Worm (Caenorhabditis elegans) whole organism, young adult: Measurements from ENCODE around the gene ceh-88.

Experiments
- B0019.2 ChIP-seq: fragments of 200-800 bp; sonication (Bioruptor generic); conservative IDR thresholded peaks from 2 replicates; pipeline ENCODE4 v1.3.6; 2022; ENCODE audit warnings: missing genetic modification reagents, missing genetic modification characterization, missing compliant biosample characterization
- B0035.1 ChIP-seq: sonication (generic microtip); optimal IDR thresholded peaks from 2 replicates; lab custom pipeline; 2016; ENCODE audit warnings: missing genetic modification characterization, mild to moderate bottlenecking, missing compliant biosample characterization, missing genotype, missing genetic modification reagents
- C06A6.2 ChIP-seq: fragments of 200-800 bp; sonication (Bioruptor generic); conservative IDR thresholded peaks from 2 replicates; pipeline ENCODE4 v1.3.6; 2022; ENCODE audit warnings: missing genetic modification characterization, missing compliant biosample characterization
- D2030.7 ChIP-seq: fragments of 200-800 bp; sonication (Bioruptor generic); IDR thresholded peaks from 2 replicates; pipeline ENCODE4 v1.3.6; 2022; ENCODE audit warnings: missing genetic modification reagents, missing genetic modification characterization, missing compliant biosample characterization
- F22D6.2 ChIP-seq: sonication (generic microtip); optimal IDR thresholded peaks from 2 replicates; lab custom pipeline; 2016; ENCODE audit warnings: mild to moderate bottlenecking, missing genetic modification characterization, missing compliant biosample characterization
- F23B12.7 ChIP-seq: sonication (generic microtip); optimal IDR thresholded peaks from 2 replicates; lab custom pipeline; 2017; ENCODE audit warnings: missing genetic modification characterization, mild to moderate bottlenecking, missing compliant biosample characterization, antibody characterized with exemption, moderate library complexity; ENCODE audit not compliant: insufficient read depth
- F33H1.4 ChIP-seq: fragments of 200-800 bp; sonication (Bioruptor generic); IDR thresholded peaks from 2 replicates; pipeline ENCODE4 v1.3.6; 2022; ENCODE audit warnings: missing genetic modification reagents, missing genetic modification characterization, missing compliant biosample characterization
- F39B2.1 ChIP-seq: fragments of 200-800 bp; sonication (Bioruptor generic); IDR thresholded peaks from 2 replicates; pipeline ENCODE4 v1.3.6; 2022; ENCODE audit warnings: missing genetic modification reagents, missing genetic modification characterization, missing compliant biosample characterization
- F49E8.2 ChIP-seq: sonication (generic microtip); optimal IDR thresholded peaks from 3 replicates; lab custom pipeline; 2017; ENCODE audit warnings: missing genetic modification characterization, mild to moderate bottlenecking, missing compliant biosample characterization, antibody characterized with exemption, moderate library complexity; ENCODE audit not compliant: insufficient read depth
- F52B5.7 ChIP-seq: sonication (generic microtip); optimal IDR thresholded peaks from 2 replicates; lab custom pipeline; 2016; ENCODE audit warnings: mild to moderate bottlenecking, missing genetic modification characterization, missing compliant biosample characterization
- F55B11.4 ChIP-seq: sonication (generic microtip); optimal IDR thresholded peaks from 2 replicates; lab custom pipeline; 2016; ENCODE audit warnings: missing compliant biosample characterization, missing genetic modification characterization, borderline replicate concordance; ENCODE audit not compliant: insufficient read depth
- Y95B8A.8 ChIP-seq: fragments of 200-800 bp; sonication (Bioruptor generic); IDR thresholded peaks from 2 replicates; pipeline ENCODE4 v1.3.6; 2022; ENCODE audit warnings: missing genetic modification reagents, missing genetic modification characterization, missing compliant biosample characterization
- attf-5 ChIP-seq: fragments of 200-800 bp; sonication (Bioruptor generic); optimal IDR thresholded peaks from 2 replicates; lab custom pipeline; 2018; ENCODE audit warnings: mild to moderate bottlenecking, missing genetic modification characterization, missing compliant biosample characterization
- bed-1 ChIP-seq: fragments of 200-800 bp; sonication (Bioruptor generic); IDR thresholded peaks from 2 replicates; pipeline ENCODE4 v1.3.6; 2022; ENCODE audit warnings: missing genetic modification reagents, missing genetic modification characterization, missing compliant biosample characterization
- cebp-1 ChIP-seq, 2 experiments: fragments of 200-800 bp in 1 of 2; sonication (Bioruptor generic) in 1 of 2; sonication (generic microtip) in 1 of 2; IDR thresholded peaks in 1 of 2; optimal IDR thresholded peaks in 1 of 2; 2 replicates each; pipeline versions ENCODE4 v1.3.6 to Lab custom; 2017 to 2022; ENCODE audit warnings: missing compliant biosample characterization in 2 of 2, missing genetic modification characterization in 2 of 2, mild to moderate bottlenecking in 1 of 2, missing genetic modification reagents in 1 of 2, moderate library complexity in 1 of 2
- ceh-27 ChIP-seq: fragments of 200-800 bp; sonication (Bioruptor generic); optimal IDR thresholded peaks from 2 replicates; lab custom pipeline; 2018; ENCODE audit warnings: mild to moderate bottlenecking, missing genetic modification characterization, moderate library complexity, missing compliant biosample characterization
- ceh-40 ChIP-seq: fragments of 200-800 bp; sonication (Bioruptor generic); IDR thresholded peaks from 2 replicates; pipeline ENCODE4 v1.3.6; 2022; ENCODE audit warnings: missing genetic modification characterization, missing compliant biosample characterization
- dpff-1 ChIP-seq: sonication (generic microtip); optimal IDR thresholded peaks from 2 replicates; lab custom pipeline; 2017; ENCODE audit warnings: mild to moderate bottlenecking, missing genetic modification characterization, missing compliant biosample characterization
- dpl-1 ChIP-seq: fragments of 150-350 bp; optimal IDR thresholded peaks from 2 replicates; lab custom pipeline; 2014; ENCODE audit warnings: missing biosample characterization, missing genetic modification reagents, missing genetic modification characterization
- ets-4 ChIP-seq: fragments of 200-800 bp; sonication (Bioruptor generic); optimal IDR thresholded peaks from 2 replicates; lab custom pipeline; 2018; ENCODE audit warnings: mild to moderate bottlenecking, missing genetic modification characterization, missing compliant biosample characterization
- gei-17 ChIP-seq: fragments of 200-800 bp; sonication (Bioruptor generic); optimal IDR thresholded peaks from 2 replicates; lab custom pipeline; 2018; ENCODE audit warnings: mild to moderate bottlenecking, missing genetic modification characterization, missing compliant biosample characterization
- hmg-20 ChIP-seq: fragments of 200-800 bp; sonication (Bioruptor generic); IDR thresholded peaks from 2 replicates; pipeline ENCODE4 v1.3.6; 2022; ENCODE audit warnings: missing genetic modification reagents, missing genetic modification characterization, missing compliant biosample characterization
- hsf-1 ChIP-seq: fragments of 200-800 bp; sonication (Bioruptor generic); IDR thresholded peaks from 2 replicates; pipeline ENCODE4 v1.3.6; 2022; ENCODE audit warnings: missing genetic modification reagents, missing genetic modification characterization, missing compliant biosample characterization
- let-526 ChIP-seq: fragments of 200-800 bp; sonication (Bioruptor generic); IDR thresholded peaks from 2 replicates; pipeline ENCODE4 v1.3.6; 2022; ENCODE audit warnings: missing genetic modification reagents, missing genetic modification characterization, missing compliant biosample characterization
- let-607 ChIP-seq, 2 experiments: fragments of 200-800 bp in 1 of 2; sonication (Bioruptor generic) in 1 of 2; sonication (generic microtip) in 1 of 2; optimal IDR thresholded peaks; 2 replicates each; lab custom pipeline; 2016 to 2018; ENCODE audit warnings: mild to moderate bottlenecking in 2 of 2, missing compliant biosample characterization in 2 of 2, missing genetic modification characterization in 2 of 2, moderate library complexity in 2 of 2, missing genotype in 1 of 2
- lin-26 ChIP-seq: fragments of 200-800 bp; sonication (Bioruptor generic); IDR thresholded peaks from 2 replicates; pipeline ENCODE4 v1.3.6; 2022; ENCODE audit warnings: missing genetic modification reagents, missing genetic modification characterization, missing compliant biosample characterization
- lin-35 ChIP-seq, 3 experiments: fragments of 150-350 bp in 2 of 3; sonication (generic microtip) in 1 of 3; optimal IDR thresholded peaks; 2 replicates each; lab custom pipeline; 2014 to 2018; ENCODE audit warnings: missing biosample characterization in 3 of 3, missing genetic modification characterization in 3 of 3, missing genetic modification reagents in 3 of 3
- lsy-27 ChIP-seq: sonication (generic microtip); optimal IDR thresholded peaks from 2 replicates; lab custom pipeline; 2017; ENCODE audit warnings: missing genetic modification characterization, mild to moderate bottlenecking, missing compliant biosample characterization, antibody characterized with exemption, missing genotype, borderline replicate concordance; ENCODE audit not compliant: insufficient read depth
- madf-10 ChIP-seq: sonication (generic microtip); optimal IDR thresholded peaks from 2 replicates; lab custom pipeline; 2016; ENCODE audit warnings: mild to moderate bottlenecking, missing genetic modification characterization, missing compliant biosample characterization
- mxl-1 ChIP-seq: sonication (generic microtip); optimal IDR thresholded peaks from 2 replicates; lab custom pipeline; 2016; ENCODE audit warnings: missing genetic modification characterization, missing compliant biosample characterization
- nfya-1 ChIP-seq: sonication (generic microtip); optimal IDR thresholded peaks from 2 replicates; lab custom pipeline; 2017; ENCODE audit warnings: antibody characterized with exemption, missing compliant biosample characterization, missing genetic modification characterization, borderline replicate concordance; ENCODE audit not compliant: insufficient read depth
- nfya-2 ChIP-seq: fragments of 200-800 bp; sonication (Bioruptor generic); IDR thresholded peaks from 2 replicates; pipeline ENCODE4 v1.3.6; 2022; ENCODE audit warnings: missing genetic modification reagents, missing genetic modification characterization, missing compliant biosample characterization
- nfyb-1 ChIP-seq: fragments of 200-800 bp; sonication (Bioruptor generic); IDR thresholded peaks from 2 replicates; pipeline ENCODE4 v1.3.6; 2022; ENCODE audit warnings: missing genetic modification reagents, missing genetic modification characterization, missing compliant biosample characterization
- nhr-120 ChIP-seq: fragments of 200-800 bp; sonication (Bioruptor generic); IDR thresholded peaks from 2 replicates; pipeline ENCODE4 v1.3.6; 2022; ENCODE audit warnings: missing genetic modification characterization, missing compliant biosample characterization
- nhr-27 ChIP-seq: fragments of 200-800 bp; sonication (Bioruptor generic); optimal IDR thresholded peaks from 2 replicates; lab custom pipeline; 2018; ENCODE audit warnings: mild to moderate bottlenecking, missing genetic modification characterization, moderate library complexity, missing compliant biosample characterization
- rec-8 ChIP-seq, 2 experiments: sonication (generic microtip); optimal IDR thresholded peaks; 2 replicates each; lab custom pipeline; 2016; ENCODE audit warnings: mild to moderate bottlenecking in 2 of 2, missing genetic modification characterization in 2 of 2, missing genetic modification reagents in 2 of 2, missing genotype in 2 of 2, missing biosample characterization in 1 of 2, missing compliant biosample characterization in 1 of 2, moderate library complexity in 1 of 2
- sdz-38 ChIP-seq: sonication (generic microtip); optimal IDR thresholded peaks from 2 replicates; lab custom pipeline; 2016; ENCODE audit warnings: missing genotype, missing genetic modification characterization, missing compliant biosample characterization
- snpc-1.1 ChIP-seq: sonication (generic microtip); optimal IDR thresholded peaks from 2 replicates; lab custom pipeline; 2017; ENCODE audit warnings: missing genetic modification characterization, mild to moderate bottlenecking, missing compliant biosample characterization, antibody characterized with exemption, moderate library complexity, missing genotype, missing genetic modification reagents; ENCODE audit not compliant: insufficient read depth
- unc-62 ChIP-seq: fragments of 150-350 bp; optimal IDR thresholded peaks from 2 replicates; lab custom pipeline; 2014; ENCODE audit warnings: missing biosample characterization, missing genetic modification reagents, missing genetic modification characterization
- zim-3 ChIP-seq: sonication (generic microtip); optimal IDR thresholded peaks from 2 replicates; lab custom pipeline; 2017; ENCODE audit warnings: mild to moderate bottlenecking, missing genetic modification characterization, moderate library complexity, missing compliant biosample characterization
- ztf-18 ChIP-seq: sonication (generic microtip); optimal IDR thresholded peaks from 2 replicates; lab custom pipeline; 2016; ENCODE audit warnings: missing genotype, mild to moderate bottlenecking, missing genetic modification characterization, missing compliant biosample characterization
- ztf-26 ChIP-seq: sonication (generic microtip); optimal IDR thresholded peaks from 2 replicates; lab custom pipeline; 2017; ENCODE audit warnings: missing genetic modification characterization, missing compliant biosample characterization
- ztf-3 ChIP-seq: fragments of 200-800 bp; sonication (Bioruptor generic); optimal IDR thresholded peaks from 2 replicates; lab custom pipeline; 2018; ENCODE audit warnings: mild to moderate bottlenecking, missing genetic modification characterization, missing compliant biosample characterization

The ceh-88 gene

DNA sequence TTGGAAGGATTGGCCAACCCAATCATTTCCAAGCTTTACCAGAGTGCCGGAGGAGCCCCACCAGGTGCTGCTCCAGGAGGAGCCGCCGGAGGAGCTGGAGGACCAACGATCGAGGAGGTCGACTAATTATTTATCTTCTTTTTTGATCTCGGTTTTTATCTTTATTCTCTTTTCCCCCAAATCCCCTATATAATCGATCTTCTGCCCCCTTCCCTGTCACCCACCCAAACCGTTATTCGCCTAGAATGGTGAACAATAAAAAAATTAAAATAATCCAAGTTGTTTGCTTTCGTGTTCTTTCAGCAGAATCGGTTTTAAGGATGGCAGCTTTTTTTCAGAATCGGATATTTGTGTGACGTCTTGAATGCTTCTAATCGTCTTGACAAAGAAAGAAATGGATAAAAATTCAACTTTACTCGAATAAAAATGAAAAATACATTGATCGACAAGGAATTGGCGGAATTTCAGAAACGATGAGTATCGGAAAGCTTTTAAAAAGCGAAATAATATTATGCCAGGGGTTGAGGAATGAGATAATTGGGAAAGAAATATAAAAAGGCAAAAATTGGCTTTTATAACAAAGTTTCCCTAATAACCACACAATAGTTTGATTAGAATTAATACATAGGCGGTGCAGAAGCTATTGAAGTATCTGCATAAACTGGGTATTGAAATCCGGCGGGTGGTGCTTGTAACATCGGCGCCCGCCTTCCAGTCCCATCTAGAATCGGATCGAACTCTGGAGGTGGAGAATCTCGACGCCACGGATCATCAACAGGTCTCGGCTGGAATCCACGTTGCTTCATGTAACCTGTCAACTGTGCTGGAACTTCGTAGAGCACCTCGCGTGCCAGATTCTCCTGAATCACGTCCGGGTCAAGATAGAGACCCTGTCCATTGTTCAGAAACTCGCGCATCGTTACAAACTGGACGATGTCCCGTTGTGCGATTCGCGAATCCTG, 47.6 kb upstream of the ceh-88 start:
- TF ChIP-seq ztf-26 (tag; lab: Kevin White, UChicago): peak; percentile 59
- TF ChIP-seq B0019.2: peak; percentile 27; the same call in 1 of the 2 replicates
- peak in 2 of 3 experiments; percentile 69 to 70 for TF ChIP-seq lin-35 (GFP tag; optimal IDR thresholded peaks at IDR 0.05; lab: Kevin White, UChicago)
- TF ChIP-seq hsf-1 (GFP tag; lab: Robert Waterston, UW): peak; percentile 91
- TF ChIP-seq rec-8 (tag; optimal IDR thresholded peaks at IDR 0.05; lab: Kevin White, UChicago): no peak
- 0 out of 2 replicates have a peak, but pooled peaks have one; percentile 13 for TF ChIP-seq let-526 (GFP tag; lab: Robert Waterston, UW)
- 0 out of 2 replicates have a peak, but pooled peaks have one; percentile 64 for TF ChIP-seq nfya-2 (GFP tag; lab: Robert Waterston, UW)
- TF ChIP-seq F22D6.2 (tag; lab: Kevin White, UChicago): no peak
- peak; percentile 73 for TF ChIP-seq nhr-27 (tag; lab: Kevin White, UChicago)
- peak; percentile 9; the same call in 1 of the 2 replicates for TF ChIP-seq C06A6.2 (GFP tag; lab: Robert Waterston, UW)
- TF ChIP-seq B0035.1 (tag; lab: Kevin White, UChicago): peak; percentile 79
- peak; percentile 75 for TF ChIP-seq ztf-18 (tag; lab: Kevin White, UChicago)
- TF ChIP-seq F49E8.2 (tag; lab: Kevin White, UChicago): peak; percentile 98
- TF ChIP-seq ceh-27 (GFP tag; lab: Kevin White, UChicago): peak; percentile 62
- TF ChIP-seq attf-5 (GFP tag; lab: Kevin White, UChicago): peak; percentile 72
- TF ChIP-seq snpc-1.1: peak; percentile 72
- no peak for TF ChIP-seq F55B11.4
- peak; percentile 6; the same call in 1 of the 2 replicates for TF ChIP-seq F33H1.4 (GFP tag; lab: Robert Waterston, UW)
- TF ChIP-seq nhr-120 (GFP tag; lab: Robert Waterston, UW): no peak
- no peak for TF ChIP-seq unc-62 (GFP tag; lab: Kevin White, UChicago)
- TF ChIP-seq let-607 (tag; optimal IDR thresholded peaks at IDR 0.05; lab: Kevin White, UChicago): peak; percentile 29 to 46
- TF ChIP-seq ets-4 (GFP tag; lab: Kevin White, UChicago): peak; percentile 1
- TF ChIP-seq gei-17 (GFP tag; lab: Kevin White, UChicago): peak; percentile 81
- peak; percentile 71 for TF ChIP-seq ztf-3 (GFP tag; lab: Kevin White, UChicago)
- no peak for TF ChIP-seq sdz-38
- TF ChIP-seq hmg-20 (GFP tag; lab: Robert Waterston, UW): peak; percentile 52; the same call in 1 of the 2 replicates
- TF ChIP-seq F39B2.1: peak; percentile 87
- TF ChIP-seq zim-3: peak; percentile 88
- TF ChIP-seq bed-1 (GFP tag; lab: Robert Waterston, UW): peak; percentile 90; the same call in 1 of the 2 replicates
- TF ChIP-seq dpl-1 (GFP tag; lab: Kevin White, UChicago): no peak
- TF ChIP-seq madf-10 (tag; lab: Kevin White, UChicago): peak; percentile 61
- 0 out of 2 replicates have a peak, but pooled peaks have one; percentile 78 for TF ChIP-seq Y95B8A.8 (GFP tag; lab: Robert Waterston, UW)
- peak; percentile 90 for TF ChIP-seq lin-26 (GFP tag; lab: Robert Waterston, UW)
- peak; percentile 82; the same call in 1 of the 2 replicates for TF ChIP-seq D2030.7
- peak; percentile 79 for TF ChIP-seq F23B12.7 (tag; lab: Kevin White, UChicago)
- no peak for TF ChIP-seq mxl-1 (tag; lab: Kevin White, UChicago)
- 0 out of 2 replicates have a peak, but pooled peaks have one; percentile 46 for TF ChIP-seq cebp-1 (GFP tag; IDR thresholded peaks at IDR 0.05; lab: Robert Waterston, UW)
- peak; percentile 85 for TF ChIP-seq cebp-1 (tag; optimal IDR thresholded peaks at IDR 0.05; lab: Kevin White, UChicago)
- TF ChIP-seq ceh-40 (GFP tag; lab: Robert Waterston, UW): peak; percentile 70
- TF ChIP-seq dpff-1 (tag; lab: Kevin White, UChicago): peak; percentile 67
- peak; percentile 79 for TF ChIP-seq F52B5.7 (tag; lab: Kevin White, UChicago)
- TF ChIP-seq lsy-27: no peak
- peak; percentile 89 for TF ChIP-seq nfyb-1 (GFP tag; lab: Robert Waterston, UW)
- no peak for TF ChIP-seq nfya-1
